Fruit fly (Drosophila melanogaster): ENCODE measurements around the gene Lcp65Af.

Lcp65Af gene

dm6 chr3L:6181776-6182175, 45.2 kb upstream of the Lcp65Af start, which contains the start of gene CG10274 (continued):
- TF ChIP-seq cad (GFP tag; optimal IDR thresholded peaks at IDR 0.05) (no peak), CG11504 (tag; optimal IDR thresholded peaks at IDR 0.05) (no peak), CG34224 (GFP tag; IDR thresholded peaks at IDR 0.05; ENCODE audit: partially characterized antibody) (no peak), aop (GFP tag; IDR thresholded peaks at IDR 0.05) (no peak), CG31365 (tag; optimal IDR thresholded peaks at IDR 0.05) (no peak), CrebB (tag; optimal IDR thresholded peaks at IDR 0.05) (peak; percentile 38), Side (GFP tag; optimal IDR thresholded peaks at IDR 0.05) (peak; percentile 58), Ets97D (GFP tag; optimal IDR thresholded peaks at IDR 0.05) (peak; percentile 65), Opbp (GFP tag; IDR thresholded peaks at IDR 0.05; ENCODE audit: partially characterized antibody) (no peak), crc (GFP tag; optimal IDR thresholded peaks at IDR 0.05) (peak; percentile 44), wek (GFP tag; optimal IDR thresholded peaks at IDR 0.05) (no peak), Abd-B (GFP tag; optimal IDR thresholded peaks at IDR 0.05) (peak; percentile 79), chinmo (GFP tag; IDR thresholded peaks at IDR 0.05; ENCODE audit: partially characterized antibody) (no peak), sim (GFP tag; IDR thresholded peaks at IDR 0.05) (no peak), CG7271 (tag; optimal IDR thresholded peaks at IDR 0.05) (peak; percentile 33), run (tag; optimal IDR thresholded peaks at IDR 0.05) (no peak), CG6683 (GFP tag; optimal IDR thresholded peaks at IDR 0.05) (peak; percentile 39), CoRest (tag; optimal IDR thresholded peaks at IDR 0.05) (peak; percentile 90), NFAT (GFP tag; IDR thresholded peaks at IDR 0.05) (peak; percentile 59; the same call in 1 of the 2 replicates), D19A (tag; optimal IDR thresholded peaks at IDR 0.05) (no peak), CG8388 (GFP tag; optimal IDR thresholded peaks at IDR 0.05) (peak; percentile 50), oc (tag; optimal IDR thresholded peaks at IDR 0.05) (no peak), CG7357 (GFP tag; IDR thresholded peaks at IDR 0.05) (peak; percentile 33; the same call in 1 of the 3 replicates), pho (GFP tag; optimal IDR thresholded peaks at IDR 0.05) (peak; percentile 89), tll (GFP tag; optimal IDR thresholded peaks at IDR 0.05) (peak in 1 of 2 experiments; percentile 44), CG7372 (GFP tag; IDR thresholded peaks at IDR 0.05) (peak; percentile 66), B-H1 (GFP tag; IDR thresholded peaks at IDR 0.05) (peak; percentile 44; the same call in 2 of the 3 replicates), Ravus (GFP tag; IDR thresholded peaks at IDR 0.05) (no peak), Sox102F (GFP tag; optimal IDR thresholded peaks at IDR 0.05) (no peak), CG9727 (GFP tag; optimal IDR thresholded peaks at IDR 0.05) (peak; percentile 76), lov (optimal IDR thresholded peaks at IDR 0.05) (no peak), lov (GFP tag; IDR thresholded peaks at IDR 0.05) (no peak), CG6254 (GFP tag; optimal IDR thresholded peaks at IDR 0.05) (no peak), jumu (GFP tag; optimal IDR thresholded peaks at IDR 0.05) (peak; percentile 64), so (GFP tag; IDR thresholded peaks at IDR 0.05) (0 out of 3 replicates have a peak, but pooled peaks have one; percentile 13), sisA (GFP tag; IDR thresholded peaks at IDR 0.05) (peak; percentile 73), Hmx (GFP tag; optimal IDR thresholded peaks at IDR 0.05) (no peak), HLH3B (GFP tag; IDR thresholded peaks at IDR 0.05) (peak; percentile 65), mirr (GFP tag; optimal IDR thresholded peaks at IDR 0.05) (no peak), pum (GFP tag; optimal IDR thresholded peaks at IDR 0.05) (peak; percentile 63), Hand (GFP tag; optimal IDR thresholded peaks at IDR 0.05) (no peak), pfk (GFP tag; optimal IDR thresholded peaks at IDR 0.05) (no peak), Usf (GFP tag; optimal IDR thresholded peaks at IDR 0.05) (peak; percentile 47), rib (GFP tag; IDR thresholded peaks at IDR 0.05) (0 out of 2 replicates have a peak, but pooled peaks have one; percentile 31), CG4328 (GFP tag; optimal IDR thresholded peaks at IDR 0.05) (peak; percentile 50), CG10274 (GFP tag; optimal IDR thresholded peaks at IDR 0.05) (peak; percentile 56), CG15269 (tag; optimal IDR thresholded peaks at IDR 0.05) (no peak), emc (GFP tag; optimal IDR thresholded peaks at IDR 0.05) (peak; percentile 47), CG4424 (GFP tag; optimal IDR thresholded peaks at IDR 0.05) (peak; percentile 85), zen2 (GFP tag; IDR thresholded peaks at IDR 0.05; ENCODE audit: partially characterized antibody) (no peak), esg (GFP tag; conservative IDR thresholded peaks at IDR 0.05) (peak; percentile 54; the same call in 1 of the 2 replicates)

Measured in whole organism, embryonic.